Worm (Caenorhabditis elegans): Measurements from ENCODE around the gene chil-6.

DNA sequence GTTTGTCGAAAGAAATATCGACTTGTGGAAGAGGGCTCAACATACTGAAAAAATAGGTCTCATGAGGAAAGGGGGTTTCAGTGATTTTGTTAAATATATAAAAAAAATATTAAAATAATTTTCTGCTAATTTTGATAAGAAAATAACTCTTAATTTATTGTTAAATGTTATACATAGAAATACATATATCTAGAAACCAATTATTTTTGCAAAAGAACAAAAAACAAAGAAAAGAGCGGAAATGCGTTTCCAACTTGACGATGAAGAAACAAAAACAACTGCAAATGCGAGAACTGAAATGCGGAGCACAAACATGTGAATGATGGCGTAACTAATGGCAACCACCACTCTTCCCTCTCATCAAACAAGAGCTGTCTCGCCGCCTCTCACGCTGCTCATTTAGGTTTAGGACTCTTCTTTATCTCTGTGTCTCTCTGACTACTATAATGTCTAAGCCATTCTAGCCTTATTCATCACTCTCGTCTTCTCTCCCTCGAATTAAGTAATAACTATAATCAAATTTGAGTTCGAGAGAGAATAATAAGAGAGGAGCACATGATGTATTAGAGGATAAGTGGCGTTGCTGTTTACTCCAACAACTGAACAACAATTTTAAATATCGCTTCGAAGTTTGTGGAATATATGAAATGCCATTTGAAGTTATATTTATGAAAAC lies 19.3 kb downstream of the chil-6 start, which contains the start of gene arrd-4:
- TF ChIP-seq lin-13 (tag; optimal IDR thresholded peaks at IDR 0.05) (no peak), unc-62 (GFP tag; optimal IDR thresholded peaks at IDR 0.05) (no peak), lsy-2 (tag; optimal IDR thresholded peaks at IDR 0.05) (no peak), nhr-28 (tag; optimal IDR thresholded peaks at IDR 0.05) (no peak), M03D4.4 (tag; optimal IDR thresholded peaks at IDR 0.05) (no peak), nhr-76 (tag; optimal IDR thresholded peaks at IDR 0.05) (no peak), cnd-1 (tag; optimal IDR thresholded peaks at IDR 0.05) (no peak), snpc-4 (tag; optimal IDR thresholded peaks at IDR 0.05) (no peak)
